Worm (Caenorhabditis elegans) whole organism, L4 larva: Measurements from ENCODE around the gene nhr-280.
"Not testable (repeated sequence)": the region's sequence is repeated elsewhere in the genome, so short reads cannot be mapped to it uniquely, and the experiment has no call there.

Source experiments
- hlh-30 ChIP-seq: sonication (generic microtip); optimal IDR thresholded peaks from 2 replicates; lab custom pipeline; 2017; ENCODE audit warnings: antibody characterized with exemption, mild to moderate bottlenecking, missing genetic modification characterization, missing compliant biosample characterization; ENCODE audit not compliant: insufficient read depth
- lsy-2 ChIP-seq, 2 experiments: fragments of 150-350 bp in 1 of 2; sonication (generic microtip) in 1 of 2; optimal IDR thresholded peaks; 2 replicates each; lab custom pipeline; 2014 to 2017; ENCODE audit warnings: missing biosample characterization in 2 of 2, missing genetic modification characterization in 2 of 2

DNA sequence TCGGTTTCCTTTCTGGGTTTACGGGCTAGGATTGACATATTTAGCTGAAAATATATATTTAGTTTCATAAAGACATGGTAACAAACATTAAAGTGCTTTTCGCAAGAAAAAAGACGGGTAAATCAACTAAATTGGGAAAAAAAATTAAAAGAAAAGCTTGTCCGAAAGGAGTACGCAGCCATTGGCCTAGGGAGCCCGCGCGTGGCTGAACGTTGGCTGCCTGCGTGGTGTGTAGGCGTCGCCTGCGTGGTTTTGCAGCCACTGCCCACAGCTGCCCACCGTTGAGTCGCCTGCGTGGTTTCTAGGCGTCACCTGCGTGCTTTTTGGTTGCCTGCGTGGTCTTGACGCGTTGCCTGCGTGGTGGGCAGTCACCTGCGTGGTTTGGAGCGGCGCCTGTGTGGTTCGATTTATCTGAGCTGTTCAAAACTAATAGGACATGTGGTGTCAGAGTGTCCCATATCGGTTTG, 8.5 kb downstream of the nhr-280 start, which contains the start of gene C29F9.12:
- not testable (repeated sequence) for TF ChIP-seq lsy-2 (tag; optimal IDR thresholded peaks at IDR 0.05; lab: Kevin White, UChicago); hlh-30 (tag; lab: Kevin White, UChicago)
